Worm (Caenorhabditis elegans) whole organism, young adult: Measurements from ENCODE around the gene srg-13.

Experiments
- T07F8.4 ChIP-seq: sonication (generic microtip); optimal IDR thresholded peaks from 2 replicates; lab custom pipeline; 2016; ENCODE audit warnings: mild to moderate bottlenecking, missing genetic modification characterization, moderate library complexity, missing compliant biosample characterization
- Y95B8A.8 ChIP-seq: fragments of 200-800 bp; sonication (Bioruptor generic); IDR thresholded peaks from 2 replicates; pipeline ENCODE4 v1.3.6; 2022; ENCODE audit warnings: missing genetic modification reagents, missing genetic modification characterization, missing compliant biosample characterization
- bed-1 ChIP-seq: fragments of 200-800 bp; sonication (Bioruptor generic); IDR thresholded peaks from 2 replicates; pipeline ENCODE4 v1.3.6; 2022; ENCODE audit warnings: missing genetic modification reagents, missing genetic modification characterization, missing compliant biosample characterization
- chd-7 ChIP-seq: sonication (generic microtip); optimal IDR thresholded peaks from 2 replicates; lab custom pipeline; 2016; ENCODE audit warnings: mild to moderate bottlenecking, missing genetic modification characterization, moderate library complexity, missing compliant biosample characterization
- egl-18 ChIP-seq: fragments of 200-800 bp; sonication (Bioruptor generic); IDR thresholded peaks from 2 replicates; pipeline ENCODE4 v1.3.6; 2022; ENCODE audit warnings: missing genetic modification reagents, missing genetic modification characterization, missing compliant biosample characterization
- fkh-3 ChIP-seq: sonication (generic microtip); optimal IDR thresholded peaks from 2 replicates; lab custom pipeline; 2016; ENCODE audit warnings: mild to moderate bottlenecking, missing genetic modification characterization, missing compliant biosample characterization
- lsy-27 ChIP-seq: sonication (generic microtip); optimal IDR thresholded peaks from 2 replicates; lab custom pipeline; 2017; ENCODE audit warnings: missing genetic modification characterization, mild to moderate bottlenecking, missing compliant biosample characterization, antibody characterized with exemption, missing genotype, borderline replicate concordance; ENCODE audit not compliant: insufficient read depth
- nhr-90 ChIP-seq: sonication (generic microtip); optimal IDR thresholded peaks from 2 replicates; lab custom pipeline; 2016; ENCODE audit warnings: missing genotype, mild to moderate bottlenecking, missing genetic modification characterization, missing compliant biosample characterization
- repo-1 ChIP-seq: sonication (generic microtip); optimal IDR thresholded peaks from 2 replicates; lab custom pipeline; 2017; ENCODE audit warnings: mild to moderate bottlenecking, missing genetic modification characterization, missing compliant biosample characterization
- snpc-4 ChIP-seq, 5 experiments: fragments of 150-350 bp in 1 of 5; sonication (generic microtip) in 4 of 5; optimal IDR thresholded peaks; 2 replicates each; lab custom pipeline; 2014 to 2018; ENCODE audit warnings: missing genetic modification characterization in 5 of 5, missing biosample characterization in 3 of 5, antibody characterized with exemption in 2 of 5, mild to moderate bottlenecking in 2 of 5, missing compliant biosample characterization in 2 of 5, missing genotype in 2 of 5, moderate library complexity in 2 of 5, missing genetic modification reagents in 1 of 5
- unc-62 ChIP-seq: fragments of 150-350 bp; optimal IDR thresholded peaks from 2 replicates; lab custom pipeline; 2014; ENCODE audit warnings: missing biosample characterization, missing genetic modification reagents, missing genetic modification characterization
- xnd-1 ChIP-seq: sonication (generic microtip); optimal IDR thresholded peaks from 2 replicates; lab custom pipeline; 2016; ENCODE audit warnings: missing genotype, missing genetic modification reagents, missing genetic modification characterization, missing compliant biosample characterization
- ztf-25 ChIP-seq: fragments of 200-800 bp; sonication (Bioruptor generic); IDR thresholded peaks from 2 replicates; pipeline ENCODE4 v1.3.6; 2022; ENCODE audit warnings: missing genetic modification reagents, missing genetic modification characterization, missing compliant biosample characterization
- ztf-28 ChIP-seq: fragments of 200-800 bp; sonication (Bioruptor generic); IDR thresholded peaks from 2 replicates; pipeline ENCODE4 v1.3.6; 2022; ENCODE audit warnings: missing genetic modification reagents, missing genetic modification characterization, missing compliant biosample characterization

ce11 chrIII:4679963-4680484, 8.0 kb downstream of the srg-13 start, which contains the start of gene srg-11:
- TF ChIP-seq lsy-27 (tag; lab: Kevin White, UChicago) (no peak), Y95B8A.8 (GFP tag; lab: Robert Waterston, UW) (no peak), chd-7 (tag; lab: Kevin White, UChicago) (no peak), snpc-4 (GFP tag; optimal IDR thresholded peaks at IDR 0.05; lab: Kevin White, UChicago) (no peak), snpc-4 (tag; optimal IDR thresholded peaks at IDR 0.05; lab: Kevin White, UChicago) (no peak), unc-62 (GFP tag; lab: Kevin White, UChicago) (no peak), egl-18 (GFP tag; lab: Robert Waterston, UW) (no peak), bed-1 (GFP tag; lab: Robert Waterston, UW) (no peak), ztf-25 (GFP tag; lab: Robert Waterston, UW) (no peak), ztf-28 (GFP tag; lab: Robert Waterston, UW) (no peak), repo-1 (tag; lab: Kevin White, UChicago) (no peak), T07F8.4 (tag; lab: Kevin White, UChicago) (no peak), nhr-90 (tag; lab: Kevin White, UChicago) (no peak), xnd-1 (tag; lab: Kevin White, UChicago) (no peak), fkh-3 (no peak)
